Fruit fly (Drosophila melanogaster) whole organism, embryonic: ENCODE results near the gene Ythdc1.

ENCODE experiments used
- CG11504 ChIP-seq: fragments of 200-800 bp; sonication (Bioruptor generic); optimal IDR thresholded peaks from 3 replicates; lab custom pipeline; 2019; ENCODE audit warnings: missing biosample characterization, mild to moderate bottlenecking, missing genetic modification characterization, moderate library complexity
- CG11560 ChIP-seq: fragments of 200-800 bp; sonication (Bioruptor generic); IDR thresholded peaks from 3 replicates; pipeline ENCODE4 v1.3.6; 2022; ENCODE audit warnings: missing biosample characterization, missing genetic modification characterization
- CG12659 ChIP-seq: fragments of 200-800 bp; sonication (Bioruptor generic); optimal IDR thresholded peaks from 3 replicates; lab custom pipeline; 2017; ENCODE audit warnings: mild to moderate bottlenecking, missing biosample characterization, missing genetic modification reagents, missing genetic modification characterization
- CG14014 ChIP-seq: fragments of 200-800 bp; sonication (Bioruptor generic); IDR thresholded peaks from 2 replicates; pipeline ENCODE4 v1.3.6; 2022; ENCODE audit warnings: missing biosample characterization, missing genetic modification characterization
- CG14710 ChIP-seq: fragments of 200-800 bp; sonication (Bioruptor generic); optimal IDR thresholded peaks from 3 replicates; lab custom pipeline; 2019; ENCODE audit warnings: missing biosample characterization, mild to moderate bottlenecking, missing genetic modification characterization, moderate library complexity
- CG15269 ChIP-seq: fragments of 200-800 bp; sonication (Bioruptor generic); optimal IDR thresholded peaks from 2 replicates; lab custom pipeline; 2018; ENCODE audit warnings: missing biosample characterization, mild to moderate bottlenecking, missing genetic modification characterization, moderate library complexity
- CG16863 ChIP-seq: fragments of 200-800 bp; sonication (Bioruptor generic); optimal IDR thresholded peaks from 3 replicates; lab custom pipeline; 2016; ENCODE audit warnings: missing biosample characterization, missing genetic modification characterization
- CG17568 ChIP-seq: fragments of 200-800 bp; sonication (Bioruptor generic); optimal IDR thresholded peaks from 2 replicates; lab custom pipeline; 2018; ENCODE audit warnings: missing biosample characterization, mild to moderate bottlenecking, missing genetic modification characterization, moderate library complexity
- CG17829 ChIP-seq: fragments of 200-800 bp; optimal IDR thresholded peaks from 2 replicates; lab custom pipeline; 2019; ENCODE audit warnings: missing biosample characterization, mild to moderate bottlenecking, missing genetic modification characterization, moderate library complexity
- CG2120 ChIP-seq: fragments of 200-800 bp; sonication (Bioruptor generic); optimal IDR thresholded peaks from 3 replicates; lab custom pipeline; 2016; ENCODE audit warnings: missing biosample characterization, missing genetic modification characterization
- CG2202 ChIP-seq: fragments of 200-800 bp; sonication (Bioruptor generic); optimal IDR thresholded peaks from 2 replicates; lab custom pipeline; 2018; ENCODE audit warnings: missing biosample characterization, mild to moderate bottlenecking, missing genetic modification characterization
- CG2678 ChIP-seq: fragments of 200-800 bp; sonication (Bioruptor generic); optimal IDR thresholded peaks from 3 replicates; lab custom pipeline; 2019; ENCODE audit warnings: missing biosample characterization, mild to moderate bottlenecking, missing genetic modification characterization, moderate library complexity
- CG30403 ChIP-seq: fragments of 200-800 bp; sonication (Bioruptor generic); optimal IDR thresholded peaks from 3 replicates; lab custom pipeline; 2016; ENCODE audit warnings: missing biosample characterization, missing genetic modification characterization
- CG31388 ChIP-seq: fragments of 200-800 bp; sonication (Bioruptor generic); optimal IDR thresholded peaks from 2 replicates; lab custom pipeline; 2016; ENCODE audit warnings: missing biosample characterization, missing genetic modification characterization
- CG32532 ChIP-seq: fragments of 200-800 bp; sonication (Bioruptor generic); IDR thresholded peaks from 2 replicates; pipeline ENCODE4 v1.3.6; 2022; ENCODE audit warnings: missing biosample characterization, missing genetic modification characterization
- CG4282 ChIP-seq: fragments of 200-800 bp; sonication (Bioruptor generic); optimal IDR thresholded peaks from 2 replicates; lab custom pipeline; 2016; ENCODE audit warnings: missing biosample characterization, missing genetic modification characterization
- CG4328 ChIP-seq: fragments of 200-800 bp; sonication (Bioruptor generic); optimal IDR thresholded peaks from 3 replicates; lab custom pipeline; 2017; ENCODE audit warnings: missing biosample characterization, missing genetic modification reagents, missing genetic modification characterization
- CG5953 ChIP-seq: fragments of 200-800 bp; sonication (Bioruptor generic); IDR thresholded peaks from 2 replicates; pipeline ENCODE4 v1.3.6; 2022; ENCODE audit warnings: missing biosample characterization, missing genetic modification characterization
- CG6175 ChIP-seq: fragments of 200-800 bp; sonication (Bioruptor generic); IDR thresholded peaks from 3 replicates; pipeline ENCODE4 v1.3.6; 2022; ENCODE audit warnings: missing biosample characterization, missing genetic modification characterization
- CG9215 ChIP-seq: fragments of 200-800 bp; sonication (Bioruptor generic); IDR thresholded peaks from 2 replicates; pipeline ENCODE4 v1.3.6; 2022; ENCODE audit warnings: missing biosample characterization, missing genetic modification characterization
- H2.0 ChIP-seq: fragments of 200-800 bp; sonication (Bioruptor generic); IDR thresholded peaks from 2 replicates; pipeline ENCODE4 v1.3.6; 2022; ENCODE audit warnings: missing biosample characterization, missing genetic modification characterization
- HmgD ChIP-seq: fragments of 200-800 bp; sonication (Bioruptor generic); optimal IDR thresholded peaks from 3 replicates; lab custom pipeline; 2016; ENCODE audit warnings: missing biosample characterization, missing genetic modification characterization
- HmgZ ChIP-seq: fragments of 200-800 bp; sonication (Bioruptor generic); optimal IDR thresholded peaks from 2 replicates; lab custom pipeline; 2018; ENCODE audit warnings: missing biosample characterization, mild to moderate bottlenecking, missing genetic modification characterization
- Hmx ChIP-seq: fragments of 200-800 bp; sonication (Bioruptor generic); optimal IDR thresholded peaks from 2 replicates; lab custom pipeline; 2016; ENCODE audit warnings: missing biosample characterization, missing genetic modification characterization
- Jarid2 ChIP-seq: fragments of 200-800 bp; sonication (Bioruptor generic); optimal IDR thresholded peaks from 3 replicates; lab custom pipeline; 2017; ENCODE audit warnings: mild to moderate bottlenecking, missing biosample characterization, missing genetic modification reagents, missing genetic modification characterization
- Med ChIP-seq: fragments of 200-800 bp; sonication (Bioruptor generic); peaks from one replicate; lab custom pipeline; 2016; ENCODE audit warnings: missing biosample characterization, missing genetic modification characterization, mild to moderate bottlenecking, inconsistent platforms, moderate library complexity
- Meics ChIP-seq: fragments of 200-800 bp; sonication (Bioruptor generic); optimal IDR thresholded peaks from 2 replicates; lab custom pipeline; 2017; ENCODE audit warnings: missing biosample characterization, mild to moderate bottlenecking, missing genetic modification characterization
- Myb ChIP-seq: fragments of 200-800 bp; sonication (Bioruptor generic); optimal IDR thresholded peaks from 2 replicates; lab custom pipeline; 2016; ENCODE audit warnings: missing biosample characterization, missing genetic modification characterization
- Oli ChIP-seq: fragments of 200-800 bp; sonication (Bioruptor generic); optimal IDR thresholded peaks from 2 replicates; lab custom pipeline; 2018; ENCODE audit warnings: missing biosample characterization, mild to moderate bottlenecking, missing genetic modification characterization, moderate library complexity
- Ptx1 ChIP-seq: fragments of 200-800 bp; sonication (Bioruptor generic); IDR thresholded peaks from 2 replicates; pipeline ENCODE4 v1.3.6; 2022; ENCODE audit warnings: missing biosample characterization, missing genetic modification characterization
- al ChIP-seq: fragments of 200-800 bp; sonication (Bioruptor generic); IDR thresholded peaks from 2 replicates; pipeline ENCODE4 v1.3.6; 2022; ENCODE audit warnings: missing biosample characterization, missing genetic modification characterization
- cad ChIP-seq: fragments of >200 bp; optimal IDR thresholded peaks from 2 replicates; lab custom pipeline; 2017; ENCODE audit warnings: missing biosample characterization, missing genetic modification characterization
- dati ChIP-seq: fragments of 200-800 bp; sonication (Bioruptor generic); IDR thresholded peaks from 2 replicates; pipeline ENCODE4 v1.3.6; 2022; ENCODE audit warnings: missing biosample characterization, missing genetic modification characterization
- disco-r ChIP-seq: fragments of 200-800 bp; sonication (Bioruptor generic); optimal IDR thresholded peaks from 2 replicates; lab custom pipeline; 2016; ENCODE audit warnings: missing biosample characterization, missing genetic modification characterization
- dmrt99B ChIP-seq: fragments of 200-800 bp; sonication (Bioruptor generic); optimal IDR thresholded peaks from 2 replicates; lab custom pipeline; 2018; ENCODE audit warnings: missing biosample characterization, mild to moderate bottlenecking, missing genetic modification characterization, moderate library complexity
- ewg ChIP-seq: fragments of 200-800 bp; sonication (Bioruptor generic); optimal IDR thresholded peaks from 3 replicates; lab custom pipeline; 2017; ENCODE audit warnings: mild to moderate bottlenecking, missing biosample characterization, missing genetic modification reagents, missing genetic modification characterization
- eyg ChIP-seq: fragments of 200-800 bp; sonication (Bioruptor generic); optimal IDR thresholded peaks from 3 replicates; lab custom pipeline; 2016; ENCODE audit warnings: missing biosample characterization, missing genetic modification characterization
- fd3F ChIP-seq: fragments of 200-800 bp; sonication (Bioruptor generic); optimal IDR thresholded peaks from 2 replicates; lab custom pipeline; 2018; ENCODE audit warnings: missing biosample characterization, mild to moderate bottlenecking, missing genetic modification characterization, moderate library complexity
- gem ChIP-seq: fragments of 200-800 bp; sonication (Bioruptor generic); optimal IDR thresholded peaks from 2 replicates; lab custom pipeline; 2019; ENCODE audit warnings: missing biosample characterization, mild to moderate bottlenecking, missing genetic modification characterization, moderate library complexity
- grau ChIP-seq: fragments of 200-800 bp; optimal IDR thresholded peaks from 3 replicates; lab custom pipeline; 2019; ENCODE audit warnings: missing biosample characterization, mild to moderate bottlenecking, missing genetic modification characterization, moderate library complexity
- klu ChIP-seq: fragments of 200-800 bp; sonication (Bioruptor generic); IDR thresholded peaks from 2 replicates; pipeline ENCODE4 v1.3.6; 2022; ENCODE audit warnings: missing biosample characterization, missing genetic modification characterization
- lilli ChIP-seq: fragments of 200-800 bp; sonication (Bioruptor generic); optimal IDR thresholded peaks from 3 replicates; lab custom pipeline; 2016; ENCODE audit warnings: missing biosample characterization, missing genetic modification characterization
- lmd ChIP-seq: fragments of 200-800 bp; sonication (Bioruptor generic); IDR thresholded peaks from 2 replicates; pipeline ENCODE4 v1.3.6; 2022; ENCODE audit warnings: missing biosample characterization, missing genetic modification characterization
- odd ChIP-seq: fragments of 200-800 bp; sonication (Bioruptor generic); optimal IDR thresholded peaks from 2 replicates; lab custom pipeline; 2017; ENCODE audit warnings: missing biosample characterization, mild to moderate bottlenecking, missing genetic modification characterization
- onecut ChIP-seq: fragments of 200-800 bp; sonication (Bioruptor generic); IDR thresholded peaks from 2 replicates; pipeline ENCODE4 v1.3.6; 2022; ENCODE audit warnings: missing biosample characterization, missing genetic modification characterization
- org-1 ChIP-seq: fragments of 200-800 bp; sonication (Bioruptor generic); optimal IDR thresholded peaks from 2 replicates; lab custom pipeline; 2017; ENCODE audit warnings: missing biosample characterization, missing genetic modification characterization
- pros ChIP-seq: fragments of 200-800 bp; sonication (Bioruptor generic); optimal IDR thresholded peaks from 3 replicates; lab custom pipeline; 2019; ENCODE audit warnings: missing biosample characterization, mild to moderate bottlenecking, missing genetic modification characterization, moderate library complexity
- repo ChIP-seq: fragments of 200-800 bp; sonication (Bioruptor generic); optimal IDR thresholded peaks from 2 replicates; lab custom pipeline; 2016; ENCODE audit warnings: missing biosample characterization, missing genetic modification characterization
- slbo ChIP-seq: fragments of 200-800 bp; sonication (Bioruptor generic); IDR thresholded peaks from 2 replicates; pipeline ENCODE4 v1.3.6; 2022; ENCODE audit warnings: missing biosample characterization, missing genetic modification characterization
- slp2 ChIP-seq: fragments of 200-800 bp; sonication (Bioruptor generic); optimal IDR thresholded peaks from 2 replicates; lab custom pipeline; 2016; ENCODE audit warnings: missing biosample characterization, missing genetic modification characterization
- trh ChIP-seq: fragments of 200-800 bp; sonication (Bioruptor generic); optimal IDR thresholded peaks from 2 replicates; lab custom pipeline; 2016; ENCODE audit warnings: missing biosample characterization, missing genetic modification characterization
- ttk ChIP-seq: fragments of 200-800 bp; sonication (Bioruptor generic); IDR thresholded peaks from 2 replicates; pipeline ENCODE4 v2.1.2; 2022; ENCODE audit warnings: missing biosample characterization, missing genetic modification characterization

The Ythdc1 gene

DNA sequence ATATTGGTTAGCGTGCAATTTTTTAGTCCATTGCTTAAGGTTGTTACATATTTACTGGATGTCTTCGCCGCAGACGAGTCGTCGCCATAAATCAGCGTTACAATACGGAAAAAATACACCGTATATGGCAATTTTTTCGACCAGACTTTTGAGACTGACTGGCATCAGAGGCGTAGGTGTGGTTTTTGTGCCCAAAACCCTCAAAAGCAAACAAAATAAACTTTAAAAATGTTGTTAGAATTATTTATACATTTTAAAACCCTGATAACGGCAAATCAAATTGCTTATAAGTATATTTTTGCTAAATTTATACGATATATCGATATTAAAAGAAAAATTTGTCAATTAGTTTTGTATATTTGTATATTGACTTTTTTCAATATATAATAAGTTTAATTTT is 46.7 kb upstream of the Ythdc1 start (continued):
- TF ChIP-seq al (peak; percentile 50; the same call in 1 of the 2 replicates), eyg (GFP tag; lab: Kevin White, UChicago) (no peak), Hmx (no peak), CG14710 (tag; lab: Kevin White, UChicago) (no peak), disco-r (no peak), gem (tag; lab: Kevin White, UChicago) (peak; percentile 50), ewg (GFP tag; lab: Kevin White, UChicago) (no peak), H2.0 (no peak), CG32532 (GFP tag; lab: Robert Waterston, UW) (0 out of 2 replicates have a peak, but pooled peaks have one; percentile 13), Oli (tag; lab: Kevin White, UChicago) (peak; percentile 3), CG2120 (GFP tag; lab: Kevin White, UChicago) (peak; percentile 46), dati (GFP tag; lab: Robert Waterston, UW) (no peak), odd (GFP tag; lab: Kevin White, UChicago) (no peak), CG16863 (GFP tag; lab: Kevin White, UChicago) (no peak), lmd (GFP tag; lab: Robert Waterston, UW) (peak; percentile 9; the same call in 1 of the 2 replicates), CG31388 (GFP tag; lab: Kevin White, UChicago) (no peak), slp2 (GFP tag; lab: Kevin White, UChicago) (no peak), onecut (GFP tag; lab: Robert Waterston, UW) (no peak), org-1 (GFP tag; lab: Kevin White, UChicago) (no peak), lilli (GFP tag; lab: Kevin White, UChicago) (peak; percentile 14), CG11560 (tag; lab: Robert Waterston, UW) (no peak), Meics (GFP tag; lab: Kevin White, UChicago) (peak; percentile 20), HmgD (GFP tag; lab: Kevin White, UChicago) (no peak), Myb (GFP tag; lab: Kevin White, UChicago) (no peak), CG11504 (tag; lab: Kevin White, UChicago) (peak; percentile 22), grau (tag; lab: Kevin White, UChicago) (peak; percentile 7), CG30403 (GFP tag; lab: Kevin White, UChicago) (peak; percentile 2), CG17568 (GFP tag; lab: Kevin White, UChicago) (no peak), CG4328 (GFP tag; lab: Kevin White, UChicago) (no peak), CG9215 (GFP tag; lab: Robert Waterston, UW) (no peak), CG4282 (no peak), klu (GFP tag; lab: Robert Waterston, UW) (no peak), dmrt99B (peak; percentile 23), Ptx1 (0 out of 2 replicates have a peak, but pooled peaks have one; percentile 12), CG6175 (GFP tag; lab: Robert Waterston, UW) (no peak), CG2202 (tag; lab: Kevin White, UChicago) (no peak), CG14014 (GFP tag; lab: Robert Waterston, UW) (no peak), Med (peak; percentile 10), CG15269 (peak; percentile 2), CG12659 (GFP tag; lab: Kevin White, UChicago) (peak; percentile 22), CG2678 (tag; lab: Kevin White, UChicago) (peak; percentile 49), fd3F (GFP tag; lab: Kevin White, UChicago) (peak; percentile 16), repo (no peak), CG17829 (tag; lab: Kevin White, UChicago) (no peak), slbo (peak; percentile 26; the same call in 1 of the 2 replicates), Jarid2 (no peak), trh (no peak), CG5953 (GFP tag; lab: Robert Waterston, UW) (no peak), ttk (GFP tag; lab: Robert Waterston, UW) (no peak), pros (no peak), cad (no peak), HmgZ (tag; lab: Kevin White, UChicago) (no peak)
